Fruit fly (Drosophila melanogaster): ENCODE data around the gene oc.

oc gene

dm6 chrX:8661162-8661807 lies 10.8 kb upstream of the oc start:
- TF ChIP-seq CG10348 (GFP tag; IDR thresholded peaks at IDR 0.05), result no peak
- no peak for TF ChIP-seq CG34367 (tag; optimal IDR thresholded peaks at IDR 0.05)
- no peak for TF ChIP-seq CG9948 (tag; optimal IDR thresholded peaks at IDR 0.05)
- no peak for TF ChIP-seq fd96Ca (GFP tag; IDR thresholded peaks at IDR 0.05)

- no peak for TF ChIP-seq CG34367 (tag; optimal IDR thresholded peaks at IDR 0.05)
- TF ChIP-seq CG14655 (GFP tag; optimal IDR thresholded peaks at IDR 0.05), result no peak
- no peak for TF ChIP-seq CG4496 (GFP tag; IDR thresholded peaks at IDR 0.05)
- TF ChIP-seq Pif1A (GFP tag; optimal IDR thresholded peaks at IDR 0.05), result no peak
- no peak for TF ChIP-seq CG8159 (tag; optimal IDR thresholded peaks at IDR 0.05)
- no peak for TF ChIP-seq rn (GFP tag; IDR thresholded peaks at IDR 0.05)
- no peak for TF ChIP-seq CG12605 (GFP tag; IDR thresholded peaks at IDR 0.05)
- TF ChIP-seq CG13204 (GFP tag; optimal IDR thresholded peaks at IDR 0.05), result no peak
- TF ChIP-seq fd96Ca (GFP tag; IDR thresholded peaks at IDR 0.05), result no peak
- no peak for TF ChIP-seq Ets98B (GFP tag; IDR thresholded peaks at IDR 0.05)
- TF ChIP-seq CG17806 (tag; optimal IDR thresholded peaks at IDR 0.05), result no peak
- TF ChIP-seq EcR (GFP tag; optimal IDR thresholded peaks at IDR 0.05), result no peak
Observed at dm6 chrX:8660354-8660753, 9.9 kb upstream of the oc start.

- TF ChIP-seq CG15710 (tag; optimal IDR thresholded peaks at IDR 0.05) (no peak), CG10348 (GFP tag; IDR thresholded peaks at IDR 0.05) (no peak), gl (tag; optimal IDR thresholded peaks at IDR 0.05) (no peak), CG32121 (GFP tag; IDR thresholded peaks at IDR 0.05) (no peak), CG4496 (GFP tag; IDR thresholded peaks at IDR 0.05) (no peak), CG8159 (tag; optimal IDR thresholded peaks at IDR 0.05) (no peak), CG17806 (tag; optimal IDR thresholded peaks at IDR 0.05) (no peak), Snoo (tag; optimal IDR thresholded peaks at IDR 0.05) (no peak), CG13204 (GFP tag; optimal IDR thresholded peaks at IDR 0.05) (no peak), CG14655 (GFP tag; optimal IDR thresholded peaks at IDR 0.05) (no peak), CG9948 (tag; optimal IDR thresholded peaks at IDR 0.05) (no peak), CG8301 (tag; optimal IDR thresholded peaks at IDR 0.05) (no peak), CG34367 (tag; optimal IDR thresholded peaks at IDR 0.05) (no peak), rn (GFP tag; IDR thresholded peaks at IDR 0.05) (no peak)
Observed at dm6 chrX:8658047-8658446, 7.6 kb upstream of the oc start.

DNA sequence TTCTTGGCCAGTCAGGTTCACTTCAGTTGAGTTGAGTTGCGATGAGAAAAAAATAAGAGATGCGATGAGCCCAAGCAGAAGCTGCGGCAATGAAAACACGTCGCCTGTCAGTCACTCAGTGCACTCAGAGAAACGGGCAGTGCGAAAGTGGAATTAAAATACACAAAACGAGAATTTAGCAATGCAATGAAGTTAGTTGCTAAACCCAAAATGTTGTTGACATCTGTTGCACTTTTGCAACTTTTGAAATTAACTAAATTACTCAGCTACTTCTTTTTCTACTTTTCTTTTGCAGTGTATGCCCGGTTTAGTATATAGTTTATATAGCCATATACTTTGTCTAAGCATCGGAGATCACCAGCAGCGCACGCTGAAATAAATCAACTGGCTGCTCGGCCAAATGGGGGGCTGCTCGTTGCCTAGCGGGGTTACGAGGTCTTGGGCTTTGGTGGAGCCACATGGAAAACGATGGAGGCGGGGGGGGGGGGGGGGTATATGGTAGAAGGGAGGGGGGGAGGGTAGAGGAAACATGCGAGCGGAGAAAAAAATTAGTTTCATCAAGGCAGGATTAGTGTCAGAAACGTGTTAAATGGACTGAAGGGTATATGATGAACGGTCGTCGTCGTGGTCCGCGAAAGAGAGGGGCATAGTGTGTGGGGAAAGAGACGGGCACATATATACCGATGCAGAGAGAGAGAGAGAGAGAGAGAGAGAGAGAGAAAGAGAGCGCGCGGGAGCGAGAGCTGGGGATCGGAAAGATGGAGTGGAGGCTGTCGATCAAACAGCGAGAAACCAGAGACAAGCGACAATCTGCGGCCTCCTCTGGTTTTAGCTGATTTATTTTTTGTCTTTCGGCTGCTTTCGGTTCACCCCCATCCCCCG lies 6.3 kb upstream of the oc start:
- TF ChIP-seq CG15710 (tag; optimal IDR thresholded peaks at IDR 0.05) (peak; percentile 73), CG13204 (GFP tag; optimal IDR thresholded peaks at IDR 0.05) (peak; percentile 43), Pif1B (GFP tag; optimal IDR thresholded peaks at IDR 0.05) (peak; percentile 54), CG10348 (GFP tag; IDR thresholded peaks at IDR 0.05) (no peak), EcR (GFP tag; optimal IDR thresholded peaks at IDR 0.05) (no peak), CG8301 (tag; optimal IDR thresholded peaks at IDR 0.05) (peak; percentile 72), CG32121 (GFP tag; IDR thresholded peaks at IDR 0.05) (peak; percentile 31; the same call in 1 of the 2 replicates), CG17806 (tag; optimal IDR thresholded peaks at IDR 0.05) (peak; percentile 68), CG14655 (GFP tag; optimal IDR thresholded peaks at IDR 0.05) (peak; percentile 80), Ets98B (GFP tag; IDR thresholded peaks at IDR 0.05) (peak; percentile 58), Snoo (tag; optimal IDR thresholded peaks at IDR 0.05) (peak; percentile 51), fd96Ca (GFP tag; IDR thresholded peaks at IDR 0.05) (peak; percentile 77), CG4496 (GFP tag; IDR thresholded peaks at IDR 0.05) (peak; percentile 76), CG12605 (GFP tag; IDR thresholded peaks at IDR 0.05) (peak; percentile 56; the same call in 1 of the 2 replicates), CG8159 (tag; optimal IDR thresholded peaks at IDR 0.05) (peak; percentile 76), gl (tag; optimal IDR thresholded peaks at IDR 0.05) (peak; percentile 54), CG9948 (tag; optimal IDR thresholded peaks at IDR 0.05) (peak; percentile 74), Pif1A (GFP tag; optimal IDR thresholded peaks at IDR 0.05) (peak; percentile 58), rn (GFP tag; IDR thresholded peaks at IDR 0.05) (no peak), CG34367 (tag; optimal IDR thresholded peaks at IDR 0.05) (peak; percentile 71), D1 (tag; optimal IDR thresholded peaks at IDR 0.05) (no peak)

DNA sequence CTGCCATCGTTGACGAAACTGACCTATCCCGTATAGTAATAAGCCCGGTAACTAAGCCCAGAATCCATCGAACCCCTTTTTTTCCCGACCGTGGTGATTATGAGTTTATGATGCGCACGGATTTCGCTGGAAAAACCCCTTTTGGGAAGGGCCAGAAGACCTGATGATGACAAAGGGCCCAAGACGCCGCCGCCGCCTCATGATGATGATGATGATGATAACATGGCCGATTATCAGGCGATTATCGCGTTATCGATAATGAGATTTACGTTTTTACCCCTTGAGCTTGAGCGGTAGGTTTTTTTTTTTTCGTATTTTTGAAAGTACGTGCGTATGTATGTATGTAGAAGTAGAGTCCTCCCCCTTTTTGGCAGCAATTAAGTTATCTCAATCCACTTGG lies 4.7 kb upstream of the oc start:
- TF ChIP-seq Snoo (tag; optimal IDR thresholded peaks at IDR 0.05), result no peak
- no peak for TF ChIP-seq Pif1A (GFP tag; optimal IDR thresholded peaks at IDR 0.05)
- TF ChIP-seq CG15710 (tag; optimal IDR thresholded peaks at IDR 0.05), result no peak
- no peak for TF ChIP-seq EcR (GFP tag; optimal IDR thresholded peaks at IDR 0.05)
- TF ChIP-seq CG4496 (GFP tag; IDR thresholded peaks at IDR 0.05), result no peak
- no peak for TF ChIP-seq CG32121 (GFP tag; IDR thresholded peaks at IDR 0.05)
- TF ChIP-seq CG34367 (tag; optimal IDR thresholded peaks at IDR 0.05), result no peak
- no peak for TF ChIP-seq Ets98B (GFP tag; IDR thresholded peaks at IDR 0.05)
- no peak for TF ChIP-seq CG9948 (tag; optimal IDR thresholded peaks at IDR 0.05)
